Fruit fly (Drosophila melanogaster) whole organism, prepupa: Measurements from ENCODE around the gene CG13071.

Experiments
- CG6808 ChIP-seq: fragments of 200-800 bp; sonication (Bioruptor generic); optimal IDR thresholded peaks from 3 replicates; lab custom pipeline; 2017; ENCODE audit warnings: missing biosample characterization, missing genetic modification characterization, mild to moderate bottlenecking, moderate library complexity, missing genetic modification reagents
- CG6854 ChIP-seq: fragments of 200-800 bp; sonication (Bioruptor generic); optimal IDR thresholded peaks from 2 replicates; lab custom pipeline; 2017; ENCODE audit warnings: missing biosample characterization, mild to moderate bottlenecking, missing genetic modification characterization
- Lpt ChIP-seq: fragments of 200-800 bp; sonication (Bioruptor generic); optimal IDR thresholded peaks from 3 replicates; lab custom pipeline; 2016; ENCODE audit warnings: missing biosample characterization, missing genetic modification characterization
- Sox102F ChIP-seq: fragments of 200-800 bp; sonication (Bioruptor generic); optimal IDR thresholded peaks from 2 replicates; lab custom pipeline; 2016; ENCODE audit warnings: missing biosample characterization, mild to moderate bottlenecking, missing genetic modification characterization
- fd85E ChIP-seq: fragments of 200-800 bp; sonication (Bioruptor generic); optimal IDR thresholded peaks from 3 replicates; lab custom pipeline; 2016; ENCODE audit warnings: missing biosample characterization, missing genetic modification characterization

- TF ChIP-seq Lpt (GFP tag; lab: Kevin White, UChicago) (no peak), CG6808 (GFP tag; lab: Kevin White, UChicago) (no peak), fd85E (no peak), CG6854 (GFP tag; lab: Kevin White, UChicago) (no peak), Sox102F (no peak)
Measured at dm6 chr3L:16225175-16225574, 37.4 kb upstream of the CG13071 start.
